Fruit fly (Drosophila melanogaster): ENCODE results near the gene Sfp26Ad.

- no peak for TF ChIP-seq EcR (GFP tag; optimal IDR thresholded peaks at IDR 0.05)
- no peak for TF ChIP-seq Pif1B (GFP tag; optimal IDR thresholded peaks at IDR 0.05)
- TF ChIP-seq fd96Ca (GFP tag; IDR thresholded peaks at IDR 0.05): no peak
- no peak for TF ChIP-seq rn (GFP tag; IDR thresholded peaks at IDR 0.05)
- TF ChIP-seq Pif1A (GFP tag; optimal IDR thresholded peaks at IDR 0.05): no peak
- TF ChIP-seq Ets98B (GFP tag; IDR thresholded peaks at IDR 0.05): no peak
- TF ChIP-seq CG10348 (GFP tag; IDR thresholded peaks at IDR 0.05): no peak
- TF ChIP-seq CG14655 (GFP tag; optimal IDR thresholded peaks at IDR 0.05): no peak
- no peak for TF ChIP-seq CG15710 (tag; optimal IDR thresholded peaks at IDR 0.05)
- TF ChIP-seq CG34367 (tag; optimal IDR thresholded peaks at IDR 0.05): no peak
- no peak for TF ChIP-seq CG9948 (tag; optimal IDR thresholded peaks at IDR 0.05)
Observed at dm6 chr2L:5969559-5969958, 26.5 kb upstream of the Sfp26Ad start, which contains the start of gene Ucp4B.
